Worm (Caenorhabditis elegans): ENCODE data around the gene F54D5.5.

F54D5.5 gene

DNA sequence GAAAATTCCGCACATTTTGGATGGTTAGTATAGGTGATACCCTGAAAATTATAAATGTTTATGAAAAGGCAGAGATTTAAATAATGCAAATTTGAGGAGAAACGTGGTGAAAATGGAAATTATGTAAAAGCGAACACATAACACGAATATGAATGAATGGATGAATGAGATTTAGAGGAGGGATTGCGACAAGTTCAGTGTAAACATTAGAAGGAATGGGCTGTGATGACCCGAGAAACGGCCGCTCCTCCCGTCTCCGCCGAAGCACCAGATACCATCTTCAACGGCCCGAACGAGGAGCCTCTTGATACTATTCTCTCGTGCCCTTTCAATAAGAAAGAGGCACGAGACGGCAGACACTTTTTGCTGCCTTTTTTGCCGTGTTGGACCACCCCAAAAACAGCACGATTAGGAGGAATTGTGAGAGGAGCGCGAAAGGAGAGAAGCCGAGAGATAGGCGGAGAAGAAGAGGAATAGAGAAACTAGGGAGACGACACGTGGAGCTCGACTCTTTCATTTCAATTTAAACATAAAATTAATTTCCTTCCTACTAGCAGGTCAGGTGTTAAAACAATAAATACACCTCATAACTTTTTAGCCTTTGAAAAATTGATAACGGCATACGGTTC lies 28.7 kb upstream of the F54D5.5 start, which contains the start of gene gfat-1:
Gene gfat-1 (minus strand): TSS at position 51 of the 629 bp plus-strand sequence.
- TF ChIP-seq snpc-4 (tag; optimal IDR thresholded peaks at IDR 0.05) (no peak), ceh-16 (tag; optimal IDR thresholded peaks at IDR 0.05) (no peak), ztf-11 (tag; optimal IDR thresholded peaks at IDR 0.05) (no peak), ztf-4 (tag; optimal IDR thresholded peaks at IDR 0.05) (no peak), C34F6.9 (tag; optimal IDR thresholded peaks at IDR 0.05) (peak; percentile 45), mab-5 (tag; optimal IDR thresholded peaks at IDR 0.05) (no peak), sma-3 (GFP tag; optimal IDR thresholded peaks at IDR 0.05) (no peak), unc-55 (GFP tag; optimal IDR thresholded peaks at IDR 0.05) (peak; percentile 30), R02D3.7 (tag; optimal IDR thresholded peaks at IDR 0.05) (no peak), nhr-25 (tag; optimal IDR thresholded peaks at IDR 0.05) (no peak), ama-1 (optimal IDR thresholded peaks at IDR 0.05) (no peak), nhr-129 (tag; optimal IDR thresholded peaks at IDR 0.05) (peak; percentile 16), nhr-6 (tag; optimal IDR thresholded peaks at IDR 0.05) (no peak), ceh-82 (tag; optimal IDR thresholded peaks at IDR 0.05) (no peak), lin-11 (tag; optimal IDR thresholded peaks at IDR 0.05) (no peak), lin-13 (GFP tag; optimal IDR thresholded peaks at IDR 0.05) (no peak), egl-27 (tag; optimal IDR thresholded peaks at IDR 0.05) (no peak), aly-2 (tag; optimal IDR thresholded peaks at IDR 0.05) (no peak), ztf-1 (GFP tag; conservative IDR thresholded peaks at IDR 0.05) (no peak), nhr-10 (tag; optimal IDR thresholded peaks at IDR 0.05) (no peak), dmd-4 (tag; optimal IDR thresholded peaks at IDR 0.05) (no peak), crh-2 (tag; optimal IDR thresholded peaks at IDR 0.05) (no peak), unc-62 (GFP tag; optimal IDR thresholded peaks at IDR 0.05) (no peak), fos-1 (tag; optimal IDR thresholded peaks at IDR 0.05) (no peak), blmp-1 (tag; optimal IDR thresholded peaks at IDR 0.05; ENCODE audit: insufficient read depth) (no peak), Y55F3AM.14 (GFP tag; optimal IDR thresholded peaks at IDR 0.05) (no peak), mdl-1 (tag; optimal IDR thresholded peaks at IDR 0.05) (peak; percentile 81 to 88), nhr-11 (tag; optimal IDR thresholded peaks at IDR 0.05) (no peak), nhr-12 (tag; optimal IDR thresholded peaks at IDR 0.05) (no peak)

DNA sequence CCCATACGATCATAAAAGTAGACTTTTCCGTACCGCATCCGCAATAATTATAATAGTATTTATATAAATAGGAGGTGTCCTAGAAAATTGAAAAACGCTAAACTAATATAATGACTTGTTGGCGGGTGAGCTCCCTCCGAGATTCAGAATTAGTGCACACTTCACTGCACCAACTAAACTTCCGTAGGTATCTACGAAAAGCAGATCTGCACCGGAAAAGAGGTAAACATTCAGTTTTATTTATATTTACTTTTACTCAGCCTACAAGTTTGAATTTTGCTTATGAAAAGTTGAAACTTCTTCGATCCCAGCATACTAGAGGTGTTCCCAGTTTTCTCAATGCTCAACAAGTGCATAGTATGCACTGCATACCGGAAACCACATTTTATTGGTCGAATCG lies 25.2 kb upstream of the F54D5.5 start, which contains the start of gene F07A11.1:
Gene F07A11.1 (minus strand): TSS at position 101 of the 400 bp plus-strand sequence.
- TF ChIP-seq R02D3.7 (tag; optimal IDR thresholded peaks at IDR 0.05): no peak
- no peak for TF ChIP-seq nhr-237 (tag; optimal IDR thresholded peaks at IDR 0.05)
- TF ChIP-seq unc-62 (GFP tag; optimal IDR thresholded peaks at IDR 0.05): no peak
- TF ChIP-seq nhr-23 (tag; optimal IDR thresholded peaks at IDR 0.05): no peak
- TF ChIP-seq dmd-4 (tag; optimal IDR thresholded peaks at IDR 0.05): no peak

ce11 chrII:11591558-11591957 lies 24.7 kb upstream of the F54D5.5 start:
- TF ChIP-seq blmp-1 (tag; optimal IDR thresholded peaks at IDR 0.05; ENCODE audit: insufficient read depth) (no peak), zag-1 (tag; optimal IDR thresholded peaks at IDR 0.05) (no peak), nhr-77 (tag; optimal IDR thresholded peaks at IDR 0.05) (no peak)

- no peak for TF ChIP-seq nhr-12 (tag; optimal IDR thresholded peaks at IDR 0.05)
- no peak for TF ChIP-seq nhr-25 (tag; optimal IDR thresholded peaks at IDR 0.05)
- no peak for TF ChIP-seq unc-39 (tag; optimal IDR thresholded peaks at IDR 0.05)
- no peak for TF ChIP-seq sma-3 (GFP tag; optimal IDR thresholded peaks at IDR 0.05)
- no peak for TF ChIP-seq nhr-237 (tag; optimal IDR thresholded peaks at IDR 0.05)
- no peak for TF ChIP-seq aly-2 (tag; optimal IDR thresholded peaks at IDR 0.05)
- TF ChIP-seq ceh-16 (tag; optimal IDR thresholded peaks at IDR 0.05): no peak
- no peak for TF ChIP-seq dmd-4 (tag; optimal IDR thresholded peaks at IDR 0.05)
- no peak for TF ChIP-seq nhr-11 (tag; optimal IDR thresholded peaks at IDR 0.05)
- no peak for TF ChIP-seq nhr-77 (tag; optimal IDR thresholded peaks at IDR 0.05)
These were observed 21.5 kb upstream of the F54D5.5 start for ce11 chrII:11588304-11588703.

DNA sequence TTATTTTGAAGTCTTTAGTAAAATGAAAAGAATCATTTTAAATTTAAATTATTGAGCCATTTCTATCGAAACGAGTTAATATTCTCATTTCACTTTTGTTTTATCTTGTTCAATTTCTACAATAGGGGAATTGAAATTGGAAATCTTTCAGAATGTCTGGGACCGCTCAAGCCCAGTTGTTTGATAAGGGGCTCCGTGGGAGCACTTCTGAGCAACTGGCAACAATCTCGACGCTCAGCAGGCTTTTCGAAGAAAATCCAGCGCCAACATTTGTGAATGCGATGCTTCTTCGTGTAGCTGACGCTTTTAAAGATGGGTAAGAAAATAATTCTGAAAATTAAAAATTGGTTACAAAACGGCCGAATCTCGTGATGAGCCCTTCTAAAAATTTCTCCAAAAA lies 15.9 kb upstream of the F54D5.5 start, which contains the start of gene ints-7:
Gene ints-7 (plus strand): TSS at position 152 of the 400 bp plus-strand sequence.
- no peak for TF ChIP-seq unc-62 (GFP tag; optimal IDR thresholded peaks at IDR 0.05)
- TF ChIP-seq skn-1 (tag; optimal IDR thresholded peaks at IDR 0.05): no peak
- TF ChIP-seq nhr-10 (tag; optimal IDR thresholded peaks at IDR 0.05): no peak
- TF ChIP-seq C34F6.9 (tag; optimal IDR thresholded peaks at IDR 0.05): no peak
- TF ChIP-seq ceh-82 (tag; optimal IDR thresholded peaks at IDR 0.05): no peak
- TF ChIP-seq nhr-6 (tag; optimal IDR thresholded peaks at IDR 0.05): no peak
- TF ChIP-seq nhr-237 (tag; optimal IDR thresholded peaks at IDR 0.05): no peak
- no peak for TF ChIP-seq lin-13 (GFP tag; optimal IDR thresholded peaks at IDR 0.05)
- TF ChIP-seq mbf-1 (tag; optimal IDR thresholded peaks at IDR 0.05): no peak
- no peak for TF ChIP-seq lin-11 (tag; optimal IDR thresholded peaks at IDR 0.05)
- no peak for TF ChIP-seq nhr-12 (tag; optimal IDR thresholded peaks at IDR 0.05)
- no peak for TF ChIP-seq elt-3 (tag; optimal IDR thresholded peaks at IDR 0.05)
- no peak for TF ChIP-seq alr-1 (tag; optimal IDR thresholded peaks at IDR 0.05)
- no peak for TF ChIP-seq ztf-1 (GFP tag; conservative IDR thresholded peaks at IDR 0.05)
- TF ChIP-seq unc-39 (tag; optimal IDR thresholded peaks at IDR 0.05): no peak

Measured in whole organism, L2 larva.